Worm (Caenorhabditis elegans) whole organism, midembryonic: ENCODE data around the gene C04E7.3.

Experiments
- T22C8.4 ChIP-seq: fragments of 200-800 bp; sonication (Bioruptor generic); IDR thresholded peaks from 2 replicates; pipeline ENCODE4 v1.3.6; 2022; ENCODE audit warnings: missing genetic modification characterization, missing compliant biosample characterization
- cog-1 ChIP-seq: sonication (generic microtip); optimal IDR thresholded peaks from 2 replicates; lab custom pipeline; 2016; ENCODE audit warnings: missing genetic modification characterization, missing compliant biosample characterization
- flt-1 ChIP-seq: fragments of 200-800 bp; sonication (Bioruptor generic); IDR thresholded peaks from 2 replicates; pipeline ENCODE4 v1.3.6; 2022; ENCODE audit warnings: missing genetic modification characterization, missing compliant biosample characterization
- klf-2 ChIP-seq: fragments of 200-800 bp; sonication (Bioruptor generic); conservative IDR thresholded peaks from 2 replicates; pipeline ENCODE4 v1.3.6; 2022; ENCODE audit warnings: missing genetic modification reagents, missing genetic modification characterization, missing compliant biosample characterization
- med-1 ChIP-seq: sonication (generic microtip); optimal IDR thresholded peaks from 2 replicates; lab custom pipeline; 2017; ENCODE audit warnings: missing genetic modification characterization, mild to moderate bottlenecking, missing compliant biosample characterization, antibody characterized with exemption, missing genetic modification reagents; ENCODE audit not compliant: insufficient read depth
- ref-1 ChIP-seq: fragments of 200-800 bp; sonication (Bioruptor generic); conservative IDR thresholded peaks from 2 replicates; pipeline ENCODE4 v1.3.6; 2022; ENCODE audit warnings: missing genetic modification reagents, missing genetic modification characterization, missing compliant biosample characterization
- tab-1 ChIP-seq: fragments of 200-800 bp; sonication (Bioruptor generic); IDR thresholded peaks from 2 replicates; pipeline ENCODE4 v1.3.6; 2022; ENCODE audit warnings: missing genetic modification characterization, missing compliant biosample characterization
- ztf-23 ChIP-seq: fragments of 200-800 bp; sonication (Bioruptor generic); IDR thresholded peaks from 2 replicates; pipeline ENCODE4 v1.3.6; 2022; ENCODE audit warnings: missing genetic modification reagents, missing genetic modification characterization, missing compliant biosample characterization
- ztf-29 ChIP-seq: fragments of 200-800 bp; sonication (Bioruptor generic); IDR thresholded peaks from 2 replicates; pipeline ENCODE4 v1.3.6; 2022; ENCODE audit warnings: missing genetic modification reagents, missing genetic modification characterization, missing compliant biosample characterization

Gene C04E7.3

DNA sequence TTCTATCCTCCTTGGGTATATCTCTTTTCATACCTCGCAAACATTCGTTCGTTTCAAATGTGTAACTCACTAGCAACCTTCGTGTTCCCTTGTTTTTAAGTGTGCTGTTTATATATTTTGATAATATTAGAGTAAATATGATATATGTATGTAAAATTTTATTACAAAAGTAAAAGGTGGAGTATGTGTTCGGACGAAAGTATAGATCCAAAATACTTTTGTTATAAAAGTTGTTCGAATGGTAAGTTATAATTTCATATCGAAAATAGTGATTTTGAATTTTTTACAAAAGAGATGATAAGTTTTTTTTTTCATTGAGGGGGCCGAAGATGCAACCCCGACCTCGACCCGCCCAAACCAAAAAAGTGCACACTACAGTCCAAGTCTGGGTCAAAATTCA, 10.8 kb upstream of the C04E7.3 start, which contains the start of gene C04E7.1:
Gene C04E7.1 (plus strand): TSS at position 301 of the 400 bp plus-strand sequence.
- TF ChIP-seq ztf-23 (GFP tag; lab: Robert Waterston, UW): no peak

DNA sequence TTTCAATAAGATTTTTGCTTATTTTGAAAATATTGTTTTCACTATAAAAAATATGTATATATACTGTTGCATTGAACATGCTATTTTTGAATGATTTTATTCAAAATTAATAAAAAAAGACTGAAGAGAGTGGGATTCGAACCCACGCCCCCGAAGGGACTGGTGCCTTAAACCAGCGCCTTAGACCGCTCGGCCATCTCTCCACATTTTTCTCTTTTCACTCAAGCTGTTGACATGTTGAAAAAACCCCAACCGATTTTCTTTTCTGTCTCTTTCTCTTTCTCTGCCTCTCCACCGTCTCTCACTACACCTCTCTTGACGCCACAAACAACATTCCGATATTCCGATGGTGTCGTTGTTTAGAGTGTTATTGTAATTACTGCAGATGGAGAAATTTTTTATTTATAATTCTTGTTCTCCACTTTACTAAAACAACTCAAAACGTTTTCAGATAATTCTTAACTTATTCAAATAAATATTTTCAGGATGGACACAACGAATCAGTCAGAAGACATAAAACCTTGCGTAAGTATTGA, 6.2 kb upstream of the C04E7.3 start, which contains the start of gene sor-3:
Gene sor-3 (plus strand): TSS at position 486 of the 536 bp plus-strand sequence.
- TF ChIP-seq med-1 (GFP tag; lab: Kevin White, UChicago) (peak; percentile 69), ref-1 (GFP tag; lab: Robert Waterston, UW) (peak; percentile 84), ztf-23 (GFP tag; lab: Robert Waterston, UW) (peak; percentile 96), cog-1 (tag; lab: Kevin White, UChicago) (peak; percentile 83), ztf-29 (GFP tag; lab: Robert Waterston, UW) (peak; percentile 92), flt-1 (GFP tag; lab: Robert Waterston, UW) (peak; percentile 91), tab-1 (GFP tag; lab: Robert Waterston, UW) (peak; percentile 95), T22C8.4 (peak; percentile 90), klf-2 (peak; percentile 92)

DNA sequence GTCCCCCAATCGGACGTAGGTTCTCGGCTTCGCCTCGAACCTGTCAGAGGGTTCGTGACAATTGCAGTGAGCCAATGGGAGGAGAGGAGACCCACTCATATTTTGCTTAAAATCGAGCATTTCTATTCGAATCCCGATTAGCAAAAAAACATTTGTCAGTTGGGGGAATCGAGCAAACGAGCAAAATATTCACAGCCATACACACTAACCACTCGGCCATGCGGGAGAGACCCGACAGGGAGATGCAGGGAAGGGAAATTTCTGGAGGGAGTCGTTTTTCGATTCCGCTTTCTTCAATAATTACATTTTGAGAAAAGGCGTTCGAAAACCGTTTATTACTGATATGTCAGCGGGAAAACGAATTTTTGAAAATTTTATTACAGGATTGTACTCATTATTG, 4.4 kb upstream of the C04E7.3 start:
- TF ChIP-seq ref-1 (GFP tag; lab: Robert Waterston, UW) (peak; percentile 83), ztf-23 (GFP tag; lab: Robert Waterston, UW) (peak; percentile 89), tab-1 (GFP tag; lab: Robert Waterston, UW) (peak; percentile 95), flt-1 (GFP tag; lab: Robert Waterston, UW) (peak; percentile 96), klf-2 (peak; percentile 82), ztf-29 (GFP tag; lab: Robert Waterston, UW) (peak; percentile 81), T22C8.4 (peak; percentile 79)

DNA sequence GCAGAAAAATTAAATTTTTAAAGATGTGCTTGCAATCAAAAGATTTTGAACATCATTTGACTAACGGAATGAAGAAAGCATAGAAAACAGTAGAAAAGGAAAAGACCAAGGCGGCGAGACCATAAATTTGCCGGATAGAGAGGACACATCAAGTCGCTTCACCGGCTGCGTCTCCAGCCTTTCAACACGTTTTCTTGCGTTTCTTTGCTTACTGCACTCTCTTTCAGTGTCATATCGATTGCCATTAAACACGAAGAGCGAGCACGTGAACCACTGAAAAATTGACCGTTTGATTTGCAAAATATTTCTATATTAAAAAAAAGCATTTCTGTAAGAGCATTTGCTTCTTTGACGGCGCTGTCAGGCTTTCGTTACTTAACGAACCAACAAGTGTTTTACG, 1.1 kb upstream of the C04E7.3 start:
- TF ChIP-seq ref-1 (GFP tag; lab: Robert Waterston, UW): no peak
- TF ChIP-seq T22C8.4: peak; percentile 52; the same call in 1 of the 2 replicates

DNA sequence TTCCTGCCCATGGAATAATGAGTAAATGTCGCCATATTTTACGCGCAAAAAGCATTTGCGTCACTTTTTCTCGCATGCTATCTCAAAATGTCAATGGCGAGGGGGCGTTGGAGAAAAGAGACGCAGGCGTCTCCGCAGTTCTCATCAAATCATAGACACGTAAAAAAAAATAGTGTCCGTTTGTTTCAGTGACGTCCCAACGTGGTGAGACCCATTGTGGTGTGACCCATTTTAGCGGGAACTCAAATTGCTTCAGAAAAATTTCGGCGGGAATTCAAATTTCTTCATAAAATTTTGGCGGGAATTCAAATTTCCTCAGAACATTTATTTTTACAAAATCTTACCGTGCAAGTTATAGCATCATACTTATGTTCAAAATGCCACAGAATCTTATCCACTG, 3.2 kb downstream of the C04E7.3 start:
- TF ChIP-seq ztf-23 (GFP tag; lab: Robert Waterston, UW) (no peak), flt-1 (GFP tag; lab: Robert Waterston, UW) (no peak)

DNA sequence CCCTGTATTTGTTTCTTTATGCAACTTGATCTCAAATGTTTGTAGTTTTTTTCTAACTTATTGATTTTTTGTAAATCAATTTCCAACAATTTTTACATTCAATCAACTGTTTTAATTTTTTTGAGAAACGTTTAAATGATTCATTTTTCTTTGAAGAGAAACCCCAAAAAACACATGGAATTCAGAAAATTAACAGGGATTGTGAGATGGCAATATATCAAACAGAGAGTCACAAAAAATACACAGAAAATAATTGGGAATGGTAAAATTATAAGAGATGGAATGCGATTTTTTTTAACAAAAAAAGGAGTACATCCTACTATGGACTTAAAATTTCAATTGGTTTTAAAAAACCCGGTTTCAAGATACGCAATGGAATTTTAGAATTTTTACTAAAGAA, 12.6 kb downstream of the C04E7.3 start:
- no peak for TF ChIP-seq T22C8.4
- no peak for TF ChIP-seq ztf-29 (GFP tag; lab: Robert Waterston, UW)

DNA sequence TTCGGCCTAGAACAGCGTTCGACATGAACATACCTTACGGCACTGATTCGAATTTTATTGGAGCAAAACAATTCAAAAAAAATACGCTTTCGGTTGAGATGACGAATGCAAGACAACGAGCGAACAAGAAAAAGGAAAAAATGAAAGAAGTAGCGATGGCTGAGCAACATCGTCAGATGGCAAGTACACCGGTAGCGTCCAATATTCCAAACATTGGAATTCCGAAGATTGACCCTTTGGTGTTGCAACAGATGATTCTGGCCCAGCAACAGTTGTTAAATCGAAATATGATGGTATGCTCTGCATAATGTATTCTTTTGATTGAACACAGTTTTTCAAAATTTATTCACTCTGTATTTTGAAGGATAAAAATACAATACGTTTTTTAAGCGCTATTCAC, 14.4 kb downstream of the C04E7.3 start:
- TF ChIP-seq med-1 (GFP tag; lab: Kevin White, UChicago) (no peak), tab-1 (GFP tag; lab: Robert Waterston, UW) (no peak), ztf-29 (GFP tag; lab: Robert Waterston, UW) (no peak), T22C8.4 (no peak), ztf-23 (GFP tag; lab: Robert Waterston, UW) (no peak)

DNA sequence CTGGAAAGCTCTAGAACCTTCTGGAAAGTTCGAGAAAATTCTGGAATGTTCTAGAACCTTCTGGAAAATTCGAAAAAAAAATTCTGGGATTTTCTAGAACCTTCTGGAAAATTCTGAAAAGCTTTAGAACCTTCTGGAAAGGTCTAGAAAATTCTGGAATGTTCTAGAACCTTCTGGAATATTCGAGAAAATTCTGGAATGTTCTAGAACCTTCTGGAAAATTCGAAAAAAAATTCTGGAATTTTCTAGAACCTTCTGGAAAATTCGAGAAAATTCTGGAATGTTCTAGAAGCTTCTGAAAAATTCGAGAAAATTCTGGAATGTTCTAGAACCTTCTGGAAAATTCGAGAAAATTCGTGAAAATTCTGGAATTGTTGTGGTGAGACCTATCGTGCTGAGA, 16.2 kb downstream of the C04E7.3 start:
- peak; percentile 69; the same call in 1 of the 2 replicates for TF ChIP-seq flt-1 (GFP tag; lab: Robert Waterston, UW)

DNA sequence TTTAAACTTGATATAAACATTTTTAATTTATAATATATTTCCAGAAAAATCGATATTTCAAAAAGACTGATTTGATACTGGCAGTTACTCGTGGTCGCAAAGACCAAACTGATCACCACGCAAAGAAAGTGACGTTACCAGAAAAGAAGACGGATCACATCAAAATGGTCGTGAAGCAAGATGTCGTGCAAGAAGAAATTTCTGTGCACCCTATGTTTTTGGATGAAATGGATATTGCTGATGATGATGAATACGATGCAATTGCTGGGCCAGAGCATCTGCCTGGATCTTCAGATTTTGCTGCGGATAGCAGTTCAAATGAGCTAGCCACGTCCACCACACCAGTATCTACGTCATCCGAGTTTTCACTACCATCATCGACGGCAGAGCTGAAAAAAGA, 18.3 kb downstream of the C04E7.3 start:
- TF ChIP-seq T22C8.4 (no peak), med-1 (GFP tag; lab: Kevin White, UChicago) (no peak), tab-1 (GFP tag; lab: Robert Waterston, UW) (no peak), klf-2 (no peak), ztf-23 (GFP tag; lab: Robert Waterston, UW) (no peak)

DNA sequence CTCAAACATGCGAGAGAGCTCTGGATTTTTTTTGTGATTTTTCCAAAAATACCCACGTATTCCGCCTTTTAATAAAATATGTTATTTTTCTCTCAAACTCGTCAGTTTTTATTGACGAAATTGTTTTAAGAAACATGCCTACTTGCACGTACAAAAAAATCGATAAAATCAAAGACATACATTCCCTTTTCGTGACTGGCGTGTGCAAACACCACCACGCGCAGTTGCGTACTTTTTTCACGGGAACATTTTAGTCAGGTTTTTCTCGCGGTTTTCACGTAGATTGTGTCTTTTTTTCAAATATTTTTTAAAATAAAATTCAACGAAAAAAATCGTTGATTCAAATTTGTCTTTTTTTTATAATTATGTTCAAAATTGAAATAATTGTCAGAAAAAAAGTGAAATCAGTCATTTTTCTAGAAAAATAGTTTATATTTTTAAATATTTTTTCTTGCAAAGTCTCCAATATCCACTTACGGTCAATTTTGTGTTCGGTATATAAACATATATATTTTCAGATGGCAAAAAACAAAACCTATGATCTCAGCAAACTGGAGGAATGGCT, 21.3 kb downstream of the C04E7.3 start, which contains the start of gene M02E1.1:
Gene M02E1.1 (plus strand): TSS at position 515 of the 565 bp plus-strand sequence.
- no peak for TF ChIP-seq ztf-29 (GFP tag; lab: Robert Waterston, UW)
- peak; percentile 15 for TF ChIP-seq cog-1 (tag; lab: Kevin White, UChicago)
- TF ChIP-seq ztf-23 (GFP tag; lab: Robert Waterston, UW): no peak
- TF ChIP-seq T22C8.4: peak; percentile 88

DNA sequence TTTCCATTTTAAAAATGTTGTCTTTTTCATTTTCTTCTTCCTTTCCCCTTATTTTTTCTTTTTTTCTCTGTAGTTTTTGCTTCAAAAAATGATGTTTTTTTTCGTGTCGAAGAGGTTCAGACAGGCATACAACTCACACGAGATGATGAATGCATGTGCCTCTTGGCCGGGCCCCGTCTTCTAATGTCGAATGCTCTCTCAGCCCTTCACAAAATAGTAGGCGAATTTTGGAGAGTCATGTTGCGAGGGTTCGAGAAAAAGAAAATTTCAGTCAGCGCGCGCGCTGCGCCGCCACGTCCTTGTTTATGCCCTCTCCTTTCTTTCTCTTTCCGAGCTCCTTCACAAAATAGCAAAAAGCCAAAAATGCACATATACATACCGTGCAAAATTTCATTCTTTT, 23.0 kb downstream of the C04E7.3 start:
- TF ChIP-seq ztf-29 (GFP tag; lab: Robert Waterston, UW): no peak
- no peak for TF ChIP-seq tab-1 (GFP tag; lab: Robert Waterston, UW)
- TF ChIP-seq ref-1 (GFP tag; lab: Robert Waterston, UW): no peak
- TF ChIP-seq flt-1 (GFP tag; lab: Robert Waterston, UW): no peak
- no peak for TF ChIP-seq cog-1 (tag; lab: Kevin White, UChicago)
- TF ChIP-seq T22C8.4: no peak
- no peak for TF ChIP-seq ztf-23 (GFP tag; lab: Robert Waterston, UW)
- TF ChIP-seq med-1 (GFP tag; lab: Kevin White, UChicago): no peak
- TF ChIP-seq klf-2: no peak
